Worm (Caenorhabditis elegans): ENCODE measurements around the gene sre-38.

DNA sequence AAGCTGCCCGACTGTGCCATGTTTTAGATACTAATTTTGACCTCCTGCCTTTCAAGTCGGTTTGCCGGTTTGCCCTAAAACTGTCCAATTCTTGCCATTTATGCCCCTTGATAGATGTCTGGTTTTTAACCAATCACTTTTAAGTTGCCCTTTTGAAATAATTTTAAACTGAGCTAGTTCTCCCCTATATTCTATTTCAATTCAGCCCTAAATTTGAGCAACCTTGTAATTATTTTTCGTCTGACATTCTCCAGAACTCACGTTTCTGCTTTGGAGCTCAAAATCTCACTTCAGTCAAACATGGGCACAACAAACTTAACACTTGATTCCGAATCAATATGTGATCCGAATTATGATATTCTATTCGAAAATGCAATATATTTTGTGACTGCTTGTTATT, 16.0 kb downstream of the sre-38 start, which contains the start of gene srg-17:
- TF ChIP-seq lin-15B (tag; optimal IDR thresholded peaks at IDR 0.05) (no peak), lin-13 (GFP tag; optimal IDR thresholded peaks at IDR 0.05) (no peak), hif-1 (tag; optimal IDR thresholded peaks at IDR 0.05) (no peak), nhr-76 (tag; optimal IDR thresholded peaks at IDR 0.05) (no peak), fkh-10 (GFP tag; optimal IDR thresholded peaks at IDR 0.05) (no peak), fos-1 (tag; optimal IDR thresholded peaks at IDR 0.05) (no peak), nhr-10 (tag; optimal IDR thresholded peaks at IDR 0.05) (no peak)
